In genomic region chr3L:20562649-20563048, dm6 we compare ENCODE assay signal across 3 fruit fly cellular contexts.
A peak's percentile ranks its signal among the peaks of the same experiment; 100 is the strongest.
TF ChIP-seq lines count a peak whose summit lies in the region.

No protein-coding gene starts in this region.

- TF ChIP-seq CTCF in whole organism, embryonic (GFP tag; optimal IDR thresholded peaks at IDR 0.05; lab: Kevin White, UChicago), result no peak

TF ChIP-seq in whole organism, embryonic, 481 proteins besides CTCF, POLR2A, EP300 and RAD21:
- TF ChIP-seq CG9876 (GFP tag; optimal IDR thresholded peaks at IDR 0.05; lab: Kevin White, UChicago), result no peak
- TF ChIP-seq CG7271 (tag; optimal IDR thresholded peaks at IDR 0.05; lab: Kevin White, UChicago), result no peak
- no peak for TF ChIP-seq gcm2 (GFP tag; optimal IDR thresholded peaks at IDR 0.05; lab: Kevin White, UChicago)
- TF ChIP-seq sens (GFP tag; lab: Kevin White, UChicago), result peak; percentile 42
- no peak for TF ChIP-seq Asciz (GFP tag; optimal IDR thresholded peaks at IDR 0.05; lab: Kevin White, UChicago)
- no peak for TF ChIP-seq abd-A (tag; optimal IDR thresholded peaks at IDR 0.05; lab: Kevin White, UChicago)
- TF ChIP-seq Sox102F (GFP tag; optimal IDR thresholded peaks at IDR 0.05; lab: Kevin White, UChicago), result peak; percentile 12

TF ChIP-seq in whole organism, prepupa, 60 proteins besides CTCF, POLR2A, EP300 and RAD21 (continues in another document):
- no peak for TF ChIP-seq CG10631 (GFP tag; optimal IDR thresholded peaks at IDR 0.05; lab: Kevin White, UChicago)
- TF ChIP-seq CG32006 (GFP tag; optimal IDR thresholded peaks at IDR 0.05; lab: Kevin White, UChicago), result peak; percentile 80
- peak; percentile 27 for TF ChIP-seq achi (GFP tag; optimal IDR thresholded peaks at IDR 0.05; lab: Kevin White, UChicago)
- peak in 1 of 2 experiments; percentile 47 for TF ChIP-seq salr (GFP tag; optimal IDR thresholded peaks at IDR 0.05; lab: Kevin White, UChicago)
- no peak for TF ChIP-seq Met (GFP tag; optimal IDR thresholded peaks at IDR 0.05; lab: Kevin White, UChicago)
- no peak for TF ChIP-seq Eip93F (GFP tag; optimal IDR thresholded peaks at IDR 0.05; lab: Kevin White, UChicago)
- TF ChIP-seq Hr39 (GFP tag; optimal IDR thresholded peaks at IDR 0.05; lab: Kevin White, UChicago), result no peak
- TF ChIP-seq Lpt (GFP tag; optimal IDR thresholded peaks at IDR 0.05; lab: Kevin White, UChicago), result no peak
- TF ChIP-seq CG8119 (GFP tag; IDR thresholded peaks at IDR 0.05; lab: Robert Waterston, UW), result peak; percentile 59
- TF ChIP-seq eg (GFP tag; IDR thresholded peaks at IDR 0.05; lab: Robert Waterston, UW), result no peak
- TF ChIP-seq dsx (GFP tag; optimal IDR thresholded peaks at IDR 0.05; lab: Kevin White, UChicago; ENCODE audit: poor library complexity, severe bottlenecking), result peak; percentile 53
- TF ChIP-seq CG7368 (GFP tag; optimal IDR thresholded peaks at IDR 0.05; lab: Kevin White, UChicago), result no peak
- no peak for TF ChIP-seq spab (GFP tag; optimal IDR thresholded peaks at IDR 0.05; lab: Kevin White, UChicago)
- TF ChIP-seq Eip75B (GFP tag; optimal IDR thresholded peaks at IDR 0.05; lab: Kevin White, UChicago), result no peak
- no peak for TF ChIP-seq CG6792 (GFP tag; optimal IDR thresholded peaks at IDR 0.05; lab: Kevin White, UChicago)
- TF ChIP-seq CG10669 (GFP tag; optimal IDR thresholded peaks at IDR 0.05; lab: Kevin White, UChicago), result no peak
- no peak for TF ChIP-seq CG6808 (GFP tag; optimal IDR thresholded peaks at IDR 0.05; lab: Kevin White, UChicago)
- peak; percentile 83 for TF ChIP-seq Eip78C (GFP tag; lab: Kevin White, UChicago)
- no peak for TF ChIP-seq CG1621 (tag; optimal IDR thresholded peaks at IDR 0.05; lab: Kevin White, UChicago)
- no peak for TF ChIP-seq cyc (GFP tag; optimal IDR thresholded peaks at IDR 0.05; lab: Kevin White, UChicago)
- TF ChIP-seq pdm3 (GFP tag; optimal IDR thresholded peaks at IDR 0.05; lab: Kevin White, UChicago), result peak; percentile 22
- no peak for TF ChIP-seq ss (GFP tag; optimal IDR thresholded peaks at IDR 0.05; lab: Kevin White, UChicago)
- TF ChIP-seq CG11902 (GFP tag; optimal IDR thresholded peaks at IDR 0.05; lab: Kevin White, UChicago), result no peak
- no peak for TF ChIP-seq fkh (GFP tag; optimal IDR thresholded peaks at IDR 0.05; lab: Kevin White, UChicago)
- peak; percentile 53 for TF ChIP-seq CG4318 (GFP tag; optimal IDR thresholded peaks at IDR 0.05; lab: Kevin White, UChicago)
- no peak for TF ChIP-seq Sox102F (GFP tag; optimal IDR thresholded peaks at IDR 0.05; lab: Kevin White, UChicago)
- TF ChIP-seq fd59A (GFP tag; optimal IDR thresholded peaks at IDR 0.05; lab: Kevin White, UChicago), result no peak
- no peak for TF ChIP-seq Sox15 (GFP tag; optimal IDR thresholded peaks at IDR 0.05; lab: Kevin White, UChicago)
- peak; percentile 19 for TF ChIP-seq CG3919 (GFP tag; optimal IDR thresholded peaks at IDR 0.05; lab: Kevin White, UChicago)
- no peak for TF ChIP-seq Ets21C (GFP tag; optimal IDR thresholded peaks at IDR 0.05; lab: Kevin White, UChicago)
- no peak for TF ChIP-seq topi (GFP tag; optimal IDR thresholded peaks at IDR 0.05; lab: Kevin White, UChicago)
- TF ChIP-seq CG8319 (GFP tag; optimal IDR thresholded peaks at IDR 0.05; lab: Kevin White, UChicago), result no peak
- peak; percentile 35 for TF ChIP-seq Ets96B (tag; optimal IDR thresholded peaks at IDR 0.05; lab: Kevin White, UChicago)
- TF ChIP-seq CG6163 (GFP tag; IDR thresholded peaks at IDR 0.05; lab: Robert Waterston, UW), result no peak
- no peak for TF ChIP-seq CG6854 (GFP tag; optimal IDR thresholded peaks at IDR 0.05; lab: Kevin White, UChicago)
- no peak for TF ChIP-seq dac (GFP tag; optimal IDR thresholded peaks at IDR 0.05; lab: Kevin White, UChicago)
- no peak for TF ChIP-seq CG9139 (GFP tag; optimal IDR thresholded peaks at IDR 0.05; lab: Kevin White, UChicago)
- TF ChIP-seq Blimp-1 (GFP tag; optimal IDR thresholded peaks at IDR 0.05; lab: Kevin White, UChicago), result no peak
- no peak for TF ChIP-seq acj6 (GFP tag; optimal IDR thresholded peaks at IDR 0.05; lab: Kevin White, UChicago)
- TF ChIP-seq Hr4 (GFP tag; optimal IDR thresholded peaks at IDR 0.05; lab: Kevin White, UChicago), result peak; percentile 64
- TF ChIP-seq esn (GFP tag; optimal IDR thresholded peaks at IDR 0.05; lab: Kevin White, UChicago), result peak; percentile 7
- TF ChIP-seq Hr38 (GFP tag; optimal IDR thresholded peaks at IDR 0.05; lab: Kevin White, UChicago), result no peak
- TF ChIP-seq CG3032 (tag; optimal IDR thresholded peaks at IDR 0.05; lab: Kevin White, UChicago), result peak; percentile 5
- no peak for TF ChIP-seq CG34406 (GFP tag; optimal IDR thresholded peaks at IDR 0.05; lab: Kevin White, UChicago)
- TF ChIP-seq fd85E (GFP tag; optimal IDR thresholded peaks at IDR 0.05; lab: Kevin White, UChicago), result no peak

TF ChIP-seq in whole organism, pupa, 21 proteins besides CTCF, POLR2A, EP300 and RAD21:
- no peak for TF ChIP-seq CG10348 (GFP tag; IDR thresholded peaks at IDR 0.05; lab: Robert Waterston, UW)
- peak; percentile 34 for TF ChIP-seq CG9948 (tag; optimal IDR thresholded peaks at IDR 0.05; lab: Kevin White, UChicago)
- peak; percentile 15 for TF ChIP-seq CG15710 (tag; optimal IDR thresholded peaks at IDR 0.05; lab: Kevin White, UChicago)
- TF ChIP-seq CG13204 (GFP tag; optimal IDR thresholded peaks at IDR 0.05; lab: Kevin White, UChicago), result no peak
- no peak for TF ChIP-seq CG12605 (GFP tag; IDR thresholded peaks at IDR 0.05; lab: Robert Waterston, UW)
- peak; percentile 29 for TF ChIP-seq CG17806 (tag; optimal IDR thresholded peaks at IDR 0.05; lab: Kevin White, UChicago)
- TF ChIP-seq Pif1A (GFP tag; optimal IDR thresholded peaks at IDR 0.05; lab: Kevin White, UChicago), result no peak
- TF ChIP-seq CG8301 (tag; optimal IDR thresholded peaks at IDR 0.05; lab: Kevin White, UChicago), result peak; percentile 46
- no peak for TF ChIP-seq EcR (GFP tag; optimal IDR thresholded peaks at IDR 0.05; lab: Kevin White, UChicago)
- no peak for TF ChIP-seq CG4496 (GFP tag; IDR thresholded peaks at IDR 0.05; lab: Robert Waterston, UW)
- no peak for TF ChIP-seq Ets98B (GFP tag; IDR thresholded peaks at IDR 0.05; lab: Robert Waterston, UW)
- TF ChIP-seq rn (GFP tag; IDR thresholded peaks at IDR 0.05; lab: Robert Waterston, UW), result no peak
- no peak for TF ChIP-seq fd96Ca (GFP tag; IDR thresholded peaks at IDR 0.05; lab: Robert Waterston, UW)
- TF ChIP-seq Pif1B (GFP tag; optimal IDR thresholded peaks at IDR 0.05; lab: Kevin White, UChicago), result peak; percentile 1
- no peak for TF ChIP-seq D1 (tag; optimal IDR thresholded peaks at IDR 0.05; lab: Kevin White, UChicago)
- TF ChIP-seq CG14655 (GFP tag; optimal IDR thresholded peaks at IDR 0.05; lab: Kevin White, UChicago), result peak; percentile 56
- no peak for TF ChIP-seq CG32121 (GFP tag; IDR thresholded peaks at IDR 0.05; lab: Robert Waterston, UW)
- TF ChIP-seq Snoo (tag; optimal IDR thresholded peaks at IDR 0.05; lab: Kevin White, UChicago), result no peak
- no peak for TF ChIP-seq gl (tag; optimal IDR thresholded peaks at IDR 0.05; lab: Kevin White, UChicago)
- peak; percentile 25 for TF ChIP-seq CG8159 (tag; optimal IDR thresholded peaks at IDR 0.05; lab: Kevin White, UChicago)
- no peak for TF ChIP-seq CG34367 (tag; optimal IDR thresholded peaks at IDR 0.05; lab: Kevin White, UChicago)

Comparison
In these comparisons a context has a peak if more than half of its experiments do, and no peak if none do; other contexts are left out.
1. Of the 7 proteins assayed by ChIP-seq in both whole organism, embryonic and whole organism, prepupa: peak only in whole organism, embryonic: Sox102F; only in whole organism, prepupa: none; in both: none; in neither: 6.